Fruit fly (Drosophila melanogaster) whole organism, embryonic: ENCODE measurements around the gene rau.

ENCODE experiments used
- Ada2b ChIP-seq: fragments of 200-800 bp; sonication (Bioruptor generic); IDR thresholded peaks from 2 replicates; pipeline ENCODE4 v1.3.6; 2022; ENCODE audit warnings: missing biosample characterization, missing genetic modification characterization
- B-H1 ChIP-seq: fragments of 200-800 bp; sonication (Bioruptor generic); IDR thresholded peaks from 3 replicates; pipeline ENCODE4 v1.3.6; 2022; ENCODE audit warnings: missing biosample characterization, missing genetic modification characterization
- C15 ChIP-seq: fragments of 200-800 bp; sonication (Bioruptor generic); IDR thresholded peaks from 3 replicates; pipeline ENCODE4 v1.3.6; 2022; ENCODE audit warnings: missing biosample characterization, missing genetic modification characterization
- CG10274 ChIP-seq: fragments of 200-800 bp; sonication (Bioruptor generic); optimal IDR thresholded peaks from 3 replicates; lab custom pipeline; 2017; ENCODE audit warnings: missing biosample characterization, mild to moderate bottlenecking, missing genetic modification characterization
- CG11504 ChIP-seq: fragments of 200-800 bp; sonication (Bioruptor generic); optimal IDR thresholded peaks from 3 replicates; lab custom pipeline; 2019; ENCODE audit warnings: missing biosample characterization, mild to moderate bottlenecking, missing genetic modification characterization, moderate library complexity
- CG14860 ChIP-seq: fragments of 200-800 bp; sonication (Bioruptor generic); IDR thresholded peaks from 3 replicates; pipeline ENCODE4 v1.3.6; 2022; ENCODE audit warnings: missing biosample characterization, missing genetic modification characterization; ENCODE audit not compliant: partially characterized antibody
- CG1647 ChIP-seq: fragments of 200-800 bp; sonication (Bioruptor generic); optimal IDR thresholded peaks from 3 replicates; lab custom pipeline; 2016; ENCODE audit warnings: missing biosample characterization, missing genetic modification characterization
- CG17361 ChIP-seq: fragments of 200-800 bp; sonication (Bioruptor generic); IDR thresholded peaks from 3 replicates; pipeline ENCODE4 v1.3.6; 2022; ENCODE audit warnings: missing biosample characterization, missing genetic modification characterization
- CG30431 ChIP-seq: fragments of 200-800 bp; sonication (Bioruptor generic); optimal IDR thresholded peaks from 2 replicates; lab custom pipeline; 2017; ENCODE audit warnings: missing biosample characterization, missing genetic modification characterization
- CG32772 ChIP-seq: fragments of 200-800 bp; sonication (Bioruptor generic); IDR thresholded peaks from 2 replicates; pipeline ENCODE4 v1.3.6; 2022; ENCODE audit warnings: missing biosample characterization, missing genetic modification characterization
- CG43689 ChIP-seq: fragments of 200-800 bp; sonication (Bioruptor generic); IDR thresholded peaks from 2 replicates; pipeline ENCODE4 v1.3.6; 2022; ENCODE audit warnings: missing biosample characterization, missing genetic modification characterization
- CG4617 ChIP-seq: fragments of 200-800 bp; sonication (Bioruptor generic); optimal IDR thresholded peaks from 3 replicates; lab custom pipeline; 2016; ENCODE audit warnings: missing biosample characterization, missing genetic modification characterization, borderline replicate concordance
- CG6854 ChIP-seq: fragments of 200-800 bp; sonication (Bioruptor generic); optimal IDR thresholded peaks from 3 replicates; lab custom pipeline; 2017; ENCODE audit warnings: missing biosample characterization, mild to moderate bottlenecking, missing genetic modification characterization
- CG7556 ChIP-seq: fragments of 200-800 bp; sonication (Bioruptor generic); optimal IDR thresholded peaks from 2 replicates; lab custom pipeline; 2017; ENCODE audit warnings: missing biosample characterization, mild to moderate bottlenecking, missing genetic modification characterization
- CG9437 ChIP-seq: fragments of 200-800 bp; sonication (Bioruptor generic); optimal IDR thresholded peaks from 2 replicates; lab custom pipeline; 2018; ENCODE audit warnings: missing biosample characterization, mild to moderate bottlenecking, missing genetic modification characterization
- Dad ChIP-seq: fragments of 200-800 bp; sonication (Bioruptor generic); optimal IDR thresholded peaks from 3 replicates; lab custom pipeline; 2016; ENCODE audit warnings: missing biosample characterization, missing genetic modification characterization
- Doc2 ChIP-seq: fragments of 200-800 bp; sonication (Bioruptor generic); IDR thresholded peaks from 2 replicates; pipeline ENCODE4 v1.3.6; 2022; ENCODE audit warnings: missing biosample characterization, missing genetic modification characterization
- Dref ChIP-seq: fragments of 200-800 bp; sonication (Bioruptor generic); IDR thresholded peaks from 2 replicates; pipeline ENCODE4 v1.3.6; 2022; ENCODE audit warnings: missing biosample characterization, missing genetic modification characterization
- H2.0 ChIP-seq: fragments of 200-800 bp; sonication (Bioruptor generic); IDR thresholded peaks from 2 replicates; pipeline ENCODE4 v1.3.6; 2022; ENCODE audit warnings: missing biosample characterization, missing genetic modification characterization
- HLHmδ ChIP-seq: fragments of 200-800 bp; sonication (Bioruptor generic); optimal IDR thresholded peaks from 2 replicates; lab custom pipeline; 2018; ENCODE audit warnings: missing biosample characterization, mild to moderate bottlenecking, missing genetic modification characterization, moderate library complexity
- Hey ChIP-seq: fragments of 200-800 bp; sonication (Bioruptor generic); optimal IDR thresholded peaks from 3 replicates; lab custom pipeline; 2018; ENCODE audit warnings: missing biosample characterization, mild to moderate bottlenecking, missing genetic modification characterization
- Hmx ChIP-seq: fragments of 200-800 bp; sonication (Bioruptor generic); optimal IDR thresholded peaks from 2 replicates; lab custom pipeline; 2016; ENCODE audit warnings: missing biosample characterization, missing genetic modification characterization
- Hr39 ChIP-seq: fragments of >200 bp; optimal IDR thresholded peaks from 2 replicates; lab custom pipeline; 2017
- Lpt ChIP-seq: fragments of >200 bp; optimal IDR thresholded peaks from 2 replicates; lab custom pipeline; 2018; ENCODE audit warnings: missing biosample characterization, missing genetic modification characterization
- MESR4 ChIP-seq: fragments of 200-800 bp; sonication (Bioruptor generic); optimal IDR thresholded peaks from 2 replicates; lab custom pipeline; 2018; ENCODE audit warnings: missing biosample characterization, mild to moderate bottlenecking, missing genetic modification characterization, moderate library complexity
- NC2β ChIP-seq: fragments of 200-800 bp; sonication (Bioruptor generic); optimal IDR thresholded peaks from 2 replicates; lab custom pipeline; 2016; ENCODE audit warnings: missing biosample characterization, missing genetic modification characterization
- Nf-YA ChIP-seq: fragments of 200-800 bp; sonication (Bioruptor generic); IDR thresholded peaks from 2 replicates; pipeline ENCODE4 v1.3.6; 2022; ENCODE audit warnings: missing biosample characterization, missing genetic modification characterization
- Opbp ChIP-seq: fragments of 200-800 bp; sonication (Bioruptor generic); IDR thresholded peaks from 3 replicates; pipeline ENCODE4 v1.3.6; 2022; ENCODE audit warnings: missing biosample characterization, missing genetic modification characterization; ENCODE audit not compliant: partially characterized antibody
- PHDP ChIP-seq: fragments of 200-800 bp; sonication (Bioruptor generic); optimal IDR thresholded peaks from 3 replicates; lab custom pipeline; 2018; ENCODE audit warnings: missing biosample characterization, mild to moderate bottlenecking, missing genetic modification characterization, moderate library complexity
- Sox100B ChIP-seq: fragments of 200-800 bp; sonication (Bioruptor generic); optimal IDR thresholded peaks from 3 replicates; lab custom pipeline; 2018; ENCODE audit warnings: missing biosample characterization, mild to moderate bottlenecking, missing genetic modification characterization
- TFAM ChIP-seq: fragments of 200-800 bp; sonication (Bioruptor generic); optimal IDR thresholded peaks from 2 replicates; lab custom pipeline; 2017; ENCODE audit warnings: missing biosample characterization, missing genetic modification characterization, inconsistent platforms
- al ChIP-seq: fragments of 200-800 bp; sonication (Bioruptor generic); IDR thresholded peaks from 2 replicates; pipeline ENCODE4 v1.3.6; 2022; ENCODE audit warnings: missing biosample characterization, missing genetic modification characterization
- aop ChIP-seq: fragments of 200-800 bp; sonication (Bioruptor generic); IDR thresholded peaks from 2 replicates; pipeline ENCODE4 v1.3.6; 2022; ENCODE audit warnings: missing biosample characterization, missing genetic modification characterization
- bbx ChIP-seq: fragments of 200-800 bp; sonication (Bioruptor generic); IDR thresholded peaks from 2 replicates; pipeline ENCODE4 v1.3.6; 2022; ENCODE audit warnings: missing biosample characterization, missing genetic modification characterization; ENCODE audit not compliant: partially characterized antibody
- fru ChIP-seq: fragments of >200 bp; optimal IDR thresholded peaks from 2 replicates; lab custom pipeline; 2017
- insv ChIP-seq, 2 experiments: fragments of 200-800 bp; sonication (Bioruptor generic); optimal IDR thresholded peaks; 3 replicates each; lab custom pipeline; 2016 to 2018; ENCODE audit warnings: missing biosample characterization in 2 of 2, missing genetic modification characterization in 2 of 2
- kni ChIP-seq: fragments of 200-800 bp; sonication (Bioruptor generic); optimal IDR thresholded peaks from 3 replicates; lab custom pipeline; 2017; ENCODE audit warnings: mild to moderate bottlenecking, missing biosample characterization, missing genetic modification reagents, missing genetic modification characterization
- lola ChIP-seq, 3 experiments: fragments of >200 bp in 2 of 3; fragments of 200-800 bp in 1 of 3; sonication (Bioruptor generic) in 1 of 3; optimal IDR thresholded peaks; 2 replicates each; lab custom pipeline; 2017 to 2019; ENCODE audit warnings: missing biosample characterization in 3 of 3, missing genetic modification characterization in 3 of 3, mild to moderate bottlenecking in 1 of 3, moderate library complexity in 1 of 3
- mirr ChIP-seq: fragments of 200-800 bp; sonication (Bioruptor generic); optimal IDR thresholded peaks from 3 replicates; lab custom pipeline; 2018; ENCODE audit warnings: missing biosample characterization, mild to moderate bottlenecking, missing genetic modification characterization
- onecut ChIP-seq: fragments of 200-800 bp; sonication (Bioruptor generic); IDR thresholded peaks from 2 replicates; pipeline ENCODE4 v1.3.6; 2022; ENCODE audit warnings: missing biosample characterization, missing genetic modification characterization
- org-1 ChIP-seq: fragments of 200-800 bp; sonication (Bioruptor generic); optimal IDR thresholded peaks from 2 replicates; lab custom pipeline; 2017; ENCODE audit warnings: missing biosample characterization, missing genetic modification characterization
- sim ChIP-seq: fragments of 200-800 bp; sonication (Bioruptor generic); IDR thresholded peaks from 2 replicates; pipeline ENCODE4 v1.3.6; 2022; ENCODE audit warnings: missing biosample characterization, missing genetic modification characterization
- sna ChIP-seq: fragments of 200-800 bp; sonication (Bioruptor generic); IDR thresholded peaks from 2 replicates; pipeline ENCODE4 v1.3.6; 2022; ENCODE audit warnings: missing biosample characterization, missing genetic modification characterization; ENCODE audit not compliant: partially characterized antibody
- sqz ChIP-seq: fragments of 200-800 bp; sonication (Bioruptor generic); optimal IDR thresholded peaks from 3 replicates; lab custom pipeline; 2018; ENCODE audit warnings: missing biosample characterization, mild to moderate bottlenecking, missing genetic modification characterization
- tgo ChIP-seq: fragments of 200-800 bp; sonication (Bioruptor generic); IDR thresholded peaks from 3 replicates; pipeline ENCODE4 v1.3.6; 2022; ENCODE audit warnings: missing biosample characterization, missing genetic modification characterization
- tll ChIP-seq, 2 experiments: fragments of 200-800 bp in 1 of 2; fragments of >200 bp in 1 of 2; sonication (Bioruptor generic) in 1 of 2; optimal IDR thresholded peaks; 2 replicates each; lab custom pipeline; 2017 to 2019; ENCODE audit warnings: missing biosample characterization in 2 of 2, missing genetic modification characterization in 2 of 2, mild to moderate bottlenecking in 1 of 2, moderate library complexity in 1 of 2
- vvl ChIP-seq: fragments of 200-800 bp; sonication (Bioruptor generic); IDR thresholded peaks from 2 replicates; pipeline ENCODE4 v1.3.6; 2022; ENCODE audit warnings: missing biosample characterization, missing genetic modification characterization
- zen2 ChIP-seq: fragments of 200-800 bp; sonication (Bioruptor generic); IDR thresholded peaks from 3 replicates; pipeline ENCODE4 v1.3.6; 2022; ENCODE audit warnings: missing biosample characterization, missing genetic modification characterization; ENCODE audit not compliant: partially characterized antibody

Gene rau

DNA sequence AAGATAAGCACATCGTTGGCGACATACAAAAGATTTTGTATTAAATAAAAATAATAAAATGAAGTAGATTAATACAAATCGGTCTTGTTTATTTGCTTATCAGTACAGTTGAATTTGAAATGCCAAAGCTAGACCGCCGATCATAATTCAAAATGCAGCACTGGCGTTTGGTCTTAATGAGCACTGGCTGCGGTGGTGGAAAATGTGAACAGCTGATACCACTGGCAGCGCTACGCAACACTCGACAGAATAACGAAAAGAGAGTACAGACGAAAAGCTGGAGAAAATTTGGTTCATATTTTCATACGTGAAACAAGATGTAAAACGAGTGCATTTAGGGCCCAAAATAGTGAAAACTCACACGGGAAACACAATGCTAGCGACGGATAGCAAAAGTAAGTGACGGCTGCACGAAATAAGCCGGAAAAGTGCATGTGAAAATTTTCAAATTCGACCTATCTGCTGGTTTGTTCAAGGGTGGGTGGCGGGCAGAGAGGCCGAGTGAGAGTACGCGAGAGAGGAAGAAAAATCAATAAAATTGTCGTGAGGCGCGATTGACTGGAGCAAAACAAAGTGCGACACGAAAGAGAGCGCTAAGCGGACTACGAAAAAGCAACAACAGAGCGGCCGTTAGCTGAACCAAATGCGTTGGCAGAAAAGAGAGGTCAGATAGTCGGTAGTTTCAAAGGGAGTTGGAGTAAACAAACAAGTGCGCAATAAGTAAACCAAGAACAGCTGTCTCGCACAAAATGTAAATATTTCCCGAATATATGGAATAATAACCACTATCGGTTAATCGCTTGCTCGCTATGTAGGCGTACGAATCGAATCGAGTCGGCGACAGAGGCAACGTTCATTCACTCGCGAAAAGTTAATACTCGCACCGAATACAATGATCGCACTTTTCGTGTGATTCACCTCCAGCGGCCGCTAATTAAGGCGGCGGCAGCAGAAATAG lies 27.9 kb upstream of the rau start, which contains the start of gene bchs (continued):
- TF ChIP-seq org-1 (GFP tag; lab: Kevin White, UChicago) (peak; percentile 96), PHDP (peak; percentile 92), Dad (peak; percentile 73), aop (GFP tag; lab: Robert Waterston, UW) (no peak), CG4617 (peak; percentile 10), B-H1 (GFP tag; lab: Robert Waterston, UW) (peak; percentile 68; the same call in 2 of the 3 replicates), sim (peak; percentile 92), MESR4 (GFP tag; lab: Kevin White, UChicago) (peak; percentile 52), CG30431 (GFP tag; lab: Kevin White, UChicago) (peak; percentile 42), Doc2 (GFP tag; lab: Robert Waterston, UW) (no peak), CG14860 (GFP tag; lab: Robert Waterston, UW) (no peak), HLHmδ (peak; percentile 96), mirr (GFP tag; lab: Kevin White, UChicago) (peak; percentile 96), al (no peak), onecut (peak; percentile 100), bbx (GFP tag; lab: Robert Waterston, UW) (no peak), NC2β (peak; percentile 83), CG1647 (GFP tag; lab: Kevin White, UChicago) (peak; percentile 73), Opbp (GFP tag; lab: Robert Waterston, UW) (peak; percentile 44; the same call in 2 of the 3 replicates), CG17361 (GFP tag; lab: Robert Waterston, UW) (no peak), H2.0 (GFP tag; lab: Robert Waterston, UW) (peak; percentile 24; the same call in 1 of the 2 replicates), fru (lab: Kevin White, UChicago) (no peak), Nf-YA (peak; percentile 90), Hmx (GFP tag; lab: Kevin White, UChicago) (no peak), zen2 (GFP tag; lab: Robert Waterston, UW) (no peak; the same call in 2 of the 3 replicates), vvl (GFP tag; lab: Robert Waterston, UW) (peak; percentile 92), lola (GFP tag; optimal IDR thresholded peaks at IDR 0.05; lab: Kevin White, UChicago) (peak in 1 of 3 experiments; percentile 74), CG32772 (GFP tag; lab: Robert Waterston, UW) (no peak), sqz (GFP tag; lab: Kevin White, UChicago) (no peak), Sox100B (GFP tag; lab: Kevin White, UChicago) (no peak), Ada2b (GFP tag; lab: Robert Waterston, UW) (peak; percentile 30; the same call in 1 of the 2 replicates), Hr39 (lab: Kevin White, UChicago) (no peak), Lpt (no peak), Dref (peak; percentile 83), CG9437 (GFP tag; lab: Kevin White, UChicago) (no peak), tll (GFP tag; optimal IDR thresholded peaks at IDR 0.05; lab: Kevin White, UChicago) (peak in 1 of 2 experiments; percentile 77), tgo (peak; percentile 64; the same call in 2 of the 3 replicates), kni (peak; percentile 99), sna (peak; percentile 68), C15 (GFP tag; lab: Robert Waterston, UW) (peak; percentile 57; the same call in 1 of the 3 replicates), insv (GFP tag; optimal IDR thresholded peaks at IDR 0.05; lab: Kevin White, UChicago) (peak in 1 of 2 experiments; percentile 68), CG43689 (GFP tag; lab: Robert Waterston, UW) (peak; percentile 49; the same call in 1 of the 2 replicates), CG6854 (peak; percentile 93), CG11504 (tag; lab: Kevin White, UChicago) (no peak), TFAM (peak; percentile 66), CG7556 (peak; percentile 90), CG10274 (peak; percentile 75), Hey (tag; lab: Kevin White, UChicago) (peak; percentile 92)
